Fruit fly (Drosophila melanogaster): Measurements from ENCODE around the gene CG7017.

The CG7017 gene

DNA sequence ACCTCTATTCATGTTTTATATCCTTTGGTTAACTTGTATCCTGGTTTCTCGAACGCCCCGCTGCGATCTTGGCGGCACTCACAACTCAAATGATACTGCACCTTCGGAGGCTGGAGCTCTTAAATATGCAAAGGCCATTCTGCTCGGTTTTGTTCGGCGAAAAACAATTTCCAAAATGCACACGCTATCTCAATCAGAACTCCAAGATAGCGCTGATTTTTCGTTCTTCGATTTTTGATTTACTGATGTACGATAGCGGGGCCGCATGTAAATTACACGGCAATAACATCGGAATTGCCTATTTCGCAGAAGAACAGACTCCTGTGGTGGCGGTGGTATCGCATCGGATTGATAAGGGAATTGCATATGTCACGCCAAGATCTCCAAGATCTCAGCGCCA lies at the start of gene CG7017:
Gene CG7017, minus strand, starts transcription at position 101 of the 400 bp plus-strand sequence.
- no peak for TF ChIP-seq CTCF (optimal IDR thresholded peaks at IDR 0.05)
- no peak for TF ChIP-seq CG8478 (optimal IDR thresholded peaks at IDR 0.05)

DNA sequence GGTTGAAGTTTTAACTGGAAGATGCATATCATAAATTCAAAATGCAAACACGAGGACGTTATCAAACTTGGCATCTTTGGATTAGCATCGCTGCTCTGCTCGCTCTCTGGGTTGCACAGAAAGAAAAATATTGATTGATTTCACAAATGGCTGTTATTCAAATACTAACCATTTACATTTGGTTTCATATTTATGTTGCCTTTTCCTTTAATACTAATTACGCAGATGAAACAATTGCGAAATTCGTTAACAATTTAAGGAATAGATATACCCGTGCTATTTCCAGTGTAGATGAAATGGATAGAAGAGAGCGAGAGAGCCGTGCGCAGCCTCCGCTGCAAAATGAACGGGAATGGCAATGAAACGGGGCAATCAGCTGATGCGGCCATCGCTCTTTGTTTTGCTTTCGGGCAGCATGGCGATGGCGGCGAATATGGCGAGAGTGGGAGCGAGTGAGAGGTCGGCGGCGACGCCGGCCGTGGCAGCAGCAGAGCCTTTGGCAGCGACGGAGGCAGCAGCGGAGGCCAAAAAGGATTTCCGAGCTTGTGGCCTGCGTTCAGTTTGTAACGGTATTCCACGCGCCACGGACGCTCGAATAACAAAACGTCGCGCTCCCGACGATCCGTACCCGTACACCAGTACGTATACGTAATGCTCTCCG lies 35.7 kb upstream of the CG7017 start, which contains the start of gene rdgC:
Gene rdgC, plus strand, starts transcription at position 568 of the 661 bp plus-strand sequence.
- TF ChIP-seq CTCF (optimal IDR thresholded peaks at IDR 0.05) (no peak), CG8478 (optimal IDR thresholded peaks at IDR 0.05) (no peak)

DNA sequence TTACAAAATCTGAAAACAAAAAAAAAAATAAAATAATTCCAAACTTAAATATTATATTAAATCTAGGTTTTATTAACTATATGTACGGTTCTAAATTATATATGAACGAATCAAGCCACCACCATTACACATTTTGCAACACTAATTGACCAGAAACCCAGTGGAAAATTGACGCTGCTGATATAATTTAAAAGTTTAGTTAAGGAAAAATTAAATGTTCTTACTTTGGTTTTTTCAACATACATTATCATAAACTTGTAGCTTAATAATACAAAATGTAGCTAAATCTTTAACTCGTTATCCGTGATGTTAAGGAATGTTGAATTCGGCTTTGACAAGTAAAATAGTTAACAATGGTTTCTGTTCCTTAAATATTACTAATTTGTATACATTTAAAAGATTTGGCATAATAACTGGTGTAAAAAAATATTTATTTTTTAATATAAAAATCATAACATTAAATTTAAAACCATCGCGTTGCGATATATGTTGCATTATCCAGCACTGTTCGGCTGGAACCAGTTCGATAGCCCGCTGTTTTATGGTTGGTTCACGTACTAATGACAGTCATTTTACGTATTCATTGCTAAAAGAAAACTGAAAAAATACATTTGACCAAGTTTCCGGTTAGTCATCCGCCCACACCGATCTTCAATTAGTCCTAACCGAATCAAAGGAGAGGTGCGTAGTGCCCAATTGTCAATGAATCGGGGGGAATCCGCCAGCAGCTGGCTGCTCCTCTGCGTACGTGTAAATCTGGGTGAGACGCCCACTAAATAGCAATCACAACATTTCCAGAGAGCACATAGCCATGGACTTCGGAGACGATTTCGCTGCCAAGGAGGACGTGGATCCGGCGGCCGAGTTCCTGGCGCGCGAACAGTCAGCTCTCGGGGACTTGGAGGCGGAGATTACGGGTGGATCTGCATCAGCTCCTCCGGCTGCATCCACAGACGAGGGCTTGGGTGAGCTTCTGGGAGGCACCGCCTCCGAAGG lies 30.4 kb upstream of the CG7017 start:
- no peak for TF ChIP-seq CTCF (optimal IDR thresholded peaks at IDR 0.05)

- no peak for TF ChIP-seq CTCF (optimal IDR thresholded peaks at IDR 0.05)
- no peak for TF ChIP-seq CG8478 (optimal IDR thresholded peaks at IDR 0.05)
These were observed 29.4 kb upstream of the CG7017 start, which contains the start of the genes CG6951 and CG17233 for dm6 chr3L:20241163-20241970. CG6951 (plus strand) TSS chr3L:20241267. CG17233 (minus strand) TSS chr3L:20241903.

DNA sequence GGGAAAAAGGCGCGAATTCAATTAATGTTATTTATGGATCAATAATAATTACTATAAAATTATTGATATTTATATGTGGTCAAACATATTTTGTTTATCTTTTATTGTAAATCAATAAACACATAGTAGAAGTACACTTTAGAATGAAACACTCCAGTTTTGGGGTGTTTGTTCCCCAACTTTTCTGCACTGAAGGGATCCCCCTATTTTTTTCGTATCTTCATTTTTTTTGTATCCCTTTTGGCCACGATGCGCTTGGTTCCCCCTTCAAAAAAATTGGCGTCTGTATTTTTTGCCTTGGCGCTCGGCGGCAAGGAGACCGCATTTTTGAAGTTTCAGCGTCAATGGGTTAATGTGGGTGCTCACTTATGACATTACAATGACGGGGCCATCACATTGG lies 28.8 kb upstream of the CG7017 start, which contains the start of gene Clc:
Gene Clc, plus strand, starts transcription at position 301 of the 400 bp plus-strand sequence.
- TF ChIP-seq CG8478 (optimal IDR thresholded peaks at IDR 0.05) (no peak), CTCF (optimal IDR thresholded peaks at IDR 0.05) (no peak)

DNA sequence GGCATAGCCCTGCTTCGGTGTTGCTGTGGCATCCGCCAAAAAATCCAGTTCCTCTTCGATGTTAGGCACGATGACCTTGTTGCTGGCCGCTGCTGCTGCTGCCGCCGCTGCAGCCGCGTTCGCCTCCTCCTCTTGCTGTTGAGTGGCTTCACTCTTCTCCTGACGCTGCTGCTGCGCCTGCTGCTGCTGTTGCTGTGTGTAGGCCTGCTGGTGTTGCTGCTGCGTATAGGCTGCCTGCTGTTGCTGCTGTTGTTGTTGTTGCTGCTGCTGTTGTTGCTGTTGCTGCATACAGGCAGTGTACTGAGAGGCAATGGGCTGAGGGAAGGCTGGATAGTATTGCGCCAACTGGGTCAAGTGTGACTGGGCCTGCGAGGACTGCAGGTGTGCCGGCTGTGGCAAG lies 25.2 kb upstream of the CG7017 start:
- TF ChIP-seq CTCF (optimal IDR thresholded peaks at IDR 0.05) (no peak), CG8478 (optimal IDR thresholded peaks at IDR 0.05) (no peak)

DNA sequence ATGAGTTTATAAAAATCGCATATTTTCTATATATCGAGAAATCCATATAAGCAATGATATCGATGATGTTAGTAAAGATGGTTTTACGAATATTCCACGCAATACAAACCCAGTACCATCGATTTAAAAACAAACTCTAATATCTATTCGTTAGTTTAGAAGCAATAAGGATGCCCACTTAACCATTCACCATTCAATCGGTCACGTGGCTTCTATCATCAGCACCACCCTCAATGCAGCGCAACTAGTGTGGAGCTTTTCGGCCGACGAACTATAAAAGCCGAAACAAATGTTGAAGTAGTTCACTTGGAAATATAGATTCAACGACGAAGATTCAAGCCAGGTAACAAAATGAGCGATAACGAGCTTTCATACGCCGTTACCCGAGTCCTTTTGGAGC lies 19.4 kb upstream of the CG7017 start, which contains the start of gene CG13813:
Gene CG13813, plus strand, starts transcription at position 301 of the 400 bp plus-strand sequence.
- no peak for TF ChIP-seq CTCF (optimal IDR thresholded peaks at IDR 0.05)
- no peak for TF ChIP-seq CG8478 (optimal IDR thresholded peaks at IDR 0.05)

- TF ChIP-seq CG8478 (optimal IDR thresholded peaks at IDR 0.05), result no peak
- TF ChIP-seq CTCF (optimal IDR thresholded peaks at IDR 0.05), result no peak
These were observed 18.4 kb upstream of the CG7017 start for dm6 chr3L:20230178-20230775.

DNA sequence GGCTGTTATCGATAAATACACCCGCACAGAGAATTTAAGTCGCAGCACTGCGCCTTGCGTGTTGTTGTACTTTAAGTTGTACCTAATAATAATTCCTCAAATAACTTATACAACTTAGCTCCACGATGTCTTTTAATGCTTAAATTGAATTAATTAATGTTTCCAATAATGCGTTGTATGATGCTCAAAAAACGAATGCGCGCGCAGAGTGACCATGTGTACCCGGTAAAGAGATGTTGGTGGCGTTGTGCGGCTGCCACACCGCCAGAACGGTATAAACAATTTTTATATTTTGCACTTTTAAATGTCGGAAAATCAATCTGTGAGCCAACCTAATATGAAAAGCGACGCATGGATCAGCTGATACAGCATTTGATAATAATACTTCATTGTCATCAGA lies 14.2 kb upstream of the CG7017 start:
- TF ChIP-seq CG8478 (optimal IDR thresholded peaks at IDR 0.05) (no peak), CTCF (optimal IDR thresholded peaks at IDR 0.05) (no peak)

dm6 chr3L:20223398-20223951 lies 11.6 kb upstream of the CG7017 start, which contains the start of gene CG17147:
CG17147 (plus strand) TSS chr3L:20223932.
- TF ChIP-seq CG8478 (optimal IDR thresholded peaks at IDR 0.05) (no peak), CTCF (optimal IDR thresholded peaks at IDR 0.05) (no peak)

- TF ChIP-seq CTCF (optimal IDR thresholded peaks at IDR 0.05) (no peak), CG8478 (optimal IDR thresholded peaks at IDR 0.05) (no peak)
These were observed 10.7 kb upstream of the CG7017 start for dm6 chr3L:20222617-20223016.

DNA sequence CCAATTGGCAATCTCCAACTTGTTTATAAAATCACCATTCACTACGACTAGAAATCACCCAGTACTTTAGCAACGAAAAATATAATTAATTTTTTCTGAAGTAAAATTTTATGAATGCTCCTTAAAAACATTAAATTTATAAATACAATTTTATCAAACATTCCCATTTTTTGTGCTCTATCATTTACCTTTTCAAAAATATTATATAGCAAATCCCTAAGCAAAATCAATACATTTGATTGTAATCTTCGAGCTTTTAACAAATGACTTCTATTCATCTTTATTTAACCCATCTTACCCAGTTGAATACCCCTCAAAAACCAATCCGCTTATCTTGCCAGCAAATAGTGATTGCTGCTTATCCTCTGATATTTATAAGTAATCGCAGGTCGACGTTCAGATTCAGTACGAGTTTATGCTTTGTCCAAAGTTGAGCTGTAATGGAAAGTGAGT lies 9.5 kb upstream of the CG7017 start, which contains the start of gene CG17145:
Gene CG17145, plus strand, starts transcription at position 403 of the 453 bp plus-strand sequence.
- TF ChIP-seq CTCF (optimal IDR thresholded peaks at IDR 0.05) (no peak), CG8478 (optimal IDR thresholded peaks at IDR 0.05) (no peak)

DNA sequence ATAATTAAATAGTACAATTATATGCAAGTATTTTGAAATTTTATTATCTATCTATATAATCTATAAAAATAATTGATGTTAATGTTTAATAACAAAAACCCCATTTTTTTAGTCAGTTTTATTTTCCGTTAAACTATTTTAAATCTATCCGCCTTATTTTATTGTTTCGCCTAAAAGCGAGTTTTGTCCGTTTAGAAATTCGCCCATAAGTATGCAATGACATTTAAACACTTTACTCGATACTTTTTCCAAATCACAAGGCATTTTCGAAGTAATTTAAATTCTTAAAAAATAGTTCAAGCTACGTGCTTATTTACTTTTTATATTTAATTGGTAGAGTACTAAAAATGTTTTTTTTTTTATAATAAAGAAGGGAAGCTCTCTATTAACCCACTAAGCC lies 9.0 kb upstream of the CG7017 start:
- TF ChIP-seq CTCF (optimal IDR thresholded peaks at IDR 0.05) (no peak), CG8478 (optimal IDR thresholded peaks at IDR 0.05) (no peak)

- TF ChIP-seq CG8478 (optimal IDR thresholded peaks at IDR 0.05), result no peak
These were observed 8.5 kb upstream of the CG7017 start, which contains the start of gene CG6933 for dm6 chr3L:20220374-20220773. CG6933 (minus strand) TSS chr3L:20220420.
